Worm (Caenorhabditis elegans): Measurements from ENCODE around the gene col-110.
A peak's percentile ranks its signal among the peaks of the same experiment; 100 is the strongest.

The col-110 gene

ce11 chrIV:4608661-4609060, 807 bp downstream of the col-110 start:
- TF ChIP-seq elt-4 (tag; optimal IDR thresholded peaks at IDR 0.05) (peak; percentile 70), zip-5 (tag; optimal IDR thresholded peaks at IDR 0.05) (no peak), fax-1 (tag; optimal IDR thresholded peaks at IDR 0.05) (no peak), che-1 (tag; optimal IDR thresholded peaks at IDR 0.05) (no peak), ceh-31 (tag; optimal IDR thresholded peaks at IDR 0.05) (no peak), odd-2 (tag; optimal IDR thresholded peaks at IDR 0.05) (no peak), unc-55 (GFP tag; optimal IDR thresholded peaks at IDR 0.05) (no peak)

ce11 chrIV:4605608-4606007, 3.9 kb downstream of the col-110 start, which contains the start of gene nspg-10:
TSS of gene nspg-10 (plus strand) at chrIV:4605786.
- no peak for TF ChIP-seq ceh-22 (tag; optimal IDR thresholded peaks at IDR 0.05)
- no peak for TF ChIP-seq pax-1 (tag; optimal IDR thresholded peaks at IDR 0.05)
- no peak for TF ChIP-seq fkh-10 (GFP tag; optimal IDR thresholded peaks at IDR 0.05)
- TF ChIP-seq npax-4 (tag; optimal IDR thresholded peaks at IDR 0.05) = no peak
- no peak for TF ChIP-seq pha-2 (tag; optimal IDR thresholded peaks at IDR 0.05)
- TF ChIP-seq hlh-6 (tag; optimal IDR thresholded peaks at IDR 0.05) = no peak
- no peak for TF ChIP-seq ceh-14 (tag; optimal IDR thresholded peaks at IDR 0.05)
- TF ChIP-seq unc-42 (tag; optimal IDR thresholded peaks at IDR 0.05) = no peak
- no peak for TF ChIP-seq ceh-24 (tag; optimal IDR thresholded peaks at IDR 0.05)
- no peak for TF ChIP-seq ets-4 (tag; optimal IDR thresholded peaks at IDR 0.05)
- no peak for TF ChIP-seq lim-6 (tag; optimal IDR thresholded peaks at IDR 0.05)
- no peak for TF ChIP-seq fkh-6 (tag; optimal IDR thresholded peaks at IDR 0.05)
- TF ChIP-seq syd-9 (tag; optimal IDR thresholded peaks at IDR 0.05) = no peak
- no peak for TF ChIP-seq tbx-2 (tag; optimal IDR thresholded peaks at IDR 0.05)
- TF ChIP-seq sox-4 (tag; optimal IDR thresholded peaks at IDR 0.05) = no peak

ce11 chrIV:4602565-4602964, 6.9 kb downstream of the col-110 start, which contains the start of gene F19C7.4:
TSS of gene F19C7.4 (plus strand) at chrIV:4602865.
- no peak for TF ChIP-seq tbx-2 (tag; optimal IDR thresholded peaks at IDR 0.05)
- no peak for TF ChIP-seq unc-42 (tag; optimal IDR thresholded peaks at IDR 0.05)
- TF ChIP-seq ceh-24 (tag; optimal IDR thresholded peaks at IDR 0.05) = no peak
- no peak for TF ChIP-seq hlh-15 (tag; optimal IDR thresholded peaks at IDR 0.05)
- TF ChIP-seq pqm-1 (tag; optimal IDR thresholded peaks at IDR 0.05) = no peak
- TF ChIP-seq elt-4 (tag; optimal IDR thresholded peaks at IDR 0.05) = no peak
- no peak for TF ChIP-seq ets-4 (tag; optimal IDR thresholded peaks at IDR 0.05)
- TF ChIP-seq ttx-3 (tag; optimal IDR thresholded peaks at IDR 0.05) = no peak
- no peak for TF ChIP-seq ceh-18 (tag; optimal IDR thresholded peaks at IDR 0.05)
- TF ChIP-seq ref-2 (tag; optimal IDR thresholded peaks at IDR 0.05) = no peak

- peak; percentile 24 for TF ChIP-seq elt-2 (tag; optimal IDR thresholded peaks at IDR 0.05)
- TF ChIP-seq eyg-1 (tag; optimal IDR thresholded peaks at IDR 0.05) = no peak
These were observed 10.0 kb downstream of the col-110 start, which contains the start of gene F19C7.2 for ce11 chrIV:4599352-4600004. TSS of gene F19C7.2 (plus strand) at chrIV:4599954.

ce11 chrIV:4596824-4597223, 12.6 kb downstream of the col-110 start, which contains the start of gene F19C7.3:
TSS of gene F19C7.3 (plus strand) at chrIV:4597124.
- no peak for TF ChIP-seq ceh-22 (tag; optimal IDR thresholded peaks at IDR 0.05)
- TF ChIP-seq tbx-7 (tag; optimal IDR thresholded peaks at IDR 0.05) = no peak
- TF ChIP-seq sox-4 (tag; optimal IDR thresholded peaks at IDR 0.05) = no peak
- TF ChIP-seq unc-3 (GFP tag; conservative IDR thresholded peaks at IDR 0.05) = no peak
- TF ChIP-seq unc-3 (tag; optimal IDR thresholded peaks at IDR 0.05) = no peak
- no peak for TF ChIP-seq K09A11.1 (tag; optimal IDR thresholded peaks at IDR 0.05; ENCODE audit: insufficient read depth)
- no peak for TF ChIP-seq madf-2 (tag; optimal IDR thresholded peaks at IDR 0.05)
- no peak for TF ChIP-seq unc-86 (tag; optimal IDR thresholded peaks at IDR 0.05)
- TF ChIP-seq npax-4 (tag; optimal IDR thresholded peaks at IDR 0.05) = no peak
- TF ChIP-seq mec-3 (tag; optimal IDR thresholded peaks at IDR 0.05; ENCODE audit: borderline replicate concordance) = no peak
- no peak for TF ChIP-seq sdc-2 (tag; optimal IDR thresholded peaks at IDR 0.05)
- no peak for TF ChIP-seq pha-2 (tag; optimal IDR thresholded peaks at IDR 0.05)
- no peak for TF ChIP-seq ttx-3 (tag; optimal IDR thresholded peaks at IDR 0.05)

Data from whole organism, late embryonic.